Worm (Caenorhabditis elegans) whole organism, early embryonic: ENCODE measurements around the gene moc-6.

ENCODE experiments used
- F13C5.2 ChIP-seq: sonication (generic microtip); optimal IDR thresholded peaks from 2 replicates; lab custom pipeline; 2017; ENCODE audit warnings: mild to moderate bottlenecking, missing genetic modification characterization, inconsistent platforms, missing compliant biosample characterization
- ceh-36 ChIP-seq: sonication (generic microtip); optimal IDR thresholded peaks from 2 replicates; lab custom pipeline; 2016; ENCODE audit warnings: missing genetic modification characterization, inconsistent platforms, missing compliant biosample characterization
- flt-1 ChIP-seq: fragments of 200-800 bp; sonication (Bioruptor generic); IDR thresholded peaks from 2 replicates; pipeline ENCODE4 v1.3.6; 2022; ENCODE audit warnings: missing genetic modification characterization, missing compliant biosample characterization
- hnd-1 ChIP-seq: sonication (generic microtip); optimal IDR thresholded peaks from 2 replicates; lab custom pipeline; 2016; ENCODE audit warnings: missing genetic modification characterization, missing compliant biosample characterization

DNA sequence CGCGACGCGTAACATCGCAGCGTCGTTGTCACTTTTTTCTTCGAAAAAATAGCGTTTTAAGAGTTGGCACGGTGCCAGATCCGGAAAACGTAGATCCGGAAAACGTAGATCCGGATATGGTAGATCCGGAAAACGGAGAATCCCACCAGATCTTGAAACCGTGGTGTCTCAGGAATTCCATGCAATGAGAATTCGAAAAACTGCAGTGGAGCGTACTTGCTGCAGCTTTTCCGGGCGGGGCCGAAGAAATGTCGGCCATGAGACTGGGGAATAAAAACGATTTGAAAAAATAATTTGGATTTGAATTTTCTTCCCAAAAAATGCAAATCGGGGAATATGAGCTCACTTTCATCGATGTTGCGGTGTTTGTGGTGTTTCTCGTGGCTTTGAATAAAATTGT lies 23.3 kb upstream of the moc-6 start, which contains the start of gene K10D2.5:
- TF ChIP-seq flt-1 (GFP tag; lab: Robert Waterston, UW) (peak; percentile 75), F13C5.2 (tag; lab: Kevin White, UChicago) (peak; percentile 50), hnd-1 (tag; lab: Kevin White, UChicago) (peak; percentile 33), ceh-36 (tag; lab: Kevin White, UChicago) (peak; percentile 13)
